Worm (Caenorhabditis elegans) whole organism, L4 larva: ENCODE results near the gene srh-268.

Source experiments
- F44E2.7 ChIP-seq: fragments of 200-800 bp; sonication (Bioruptor generic); IDR thresholded peaks from 2 replicates; pipeline ENCODE4 v2.1.2; 2022; ENCODE audit warnings: missing genetic modification characterization, missing compliant biosample characterization
- F49E8.2 ChIP-seq: sonication (generic microtip); optimal IDR thresholded peaks from 2 replicates; lab custom pipeline; 2016; ENCODE audit warnings: missing compliant biosample characterization, mild to moderate bottlenecking, missing genetic modification characterization, borderline replicate concordance
- T26A8.4 ChIP-seq: fragments of 200-800 bp; sonication (Bioruptor generic); IDR thresholded peaks from 2 replicates; pipeline ENCODE4 v1.3.6; 2022; ENCODE audit warnings: missing genetic modification characterization, missing compliant biosample characterization
- Y105C5A.15 ChIP-seq: fragments of 200-800 bp; sonication (Bioruptor generic); IDR thresholded peaks from 2 replicates; pipeline ENCODE4 v1.3.6; 2022; ENCODE audit warnings: missing genetic modification characterization, missing compliant biosample characterization
- aha-1 ChIP-seq: fragments of 150-350 bp; peaks from one replicate; lab custom pipeline; 2014; ENCODE audit warnings: missing biosample characterization, missing genetic modification characterization
- ama-1 ChIP-seq: fragments of 150-350 bp; optimal IDR thresholded peaks from 2 replicates; lab custom pipeline; 2014; ENCODE audit warnings: inconsistent platforms, mixed read lengths
- attf-4 ChIP-seq: sonication (generic microtip); optimal IDR thresholded peaks from 3 replicates; lab custom pipeline; 2017; ENCODE audit warnings: missing biosample characterization, missing genetic modification characterization
- ceh-44 ChIP-seq: fragments of 200-800 bp; sonication (Bioruptor generic); IDR thresholded peaks from 2 replicates; pipeline ENCODE4 v1.3.6; 2022; ENCODE audit warnings: missing genetic modification reagents, missing genetic modification characterization, missing compliant biosample characterization
- ces-1 ChIP-seq: fragments of 150-350 bp; sonication (generic microtip); optimal IDR thresholded peaks from 4 replicates; lab custom pipeline; 2014; ENCODE audit warnings: missing biosample characterization, missing genetic modification reagents, missing genetic modification characterization
- daf-16 ChIP-seq, 3 experiments: sonication (generic microtip); optimal IDR thresholded peaks; 2 replicates each; lab custom pipeline; 2016 to 2017; ENCODE audit warnings: missing genetic modification characterization in 3 of 3, missing genetic modification reagents in 3 of 3, mild to moderate bottlenecking in 2 of 3, missing compliant biosample characterization in 2 of 3, missing biosample characterization in 1 of 3, moderate library complexity in 1 of 3
- daf-19 ChIP-seq: fragments of 200-800 bp; sonication (Bioruptor generic); conservative IDR thresholded peaks from 2 replicates; pipeline ENCODE4 v1.3.6; 2022; ENCODE audit warnings: missing genetic modification characterization, missing compliant biosample characterization
- daf-8 ChIP-seq: fragments of 200-800 bp; sonication (Bioruptor generic); IDR thresholded peaks from 2 replicates; pipeline ENCODE4 v1.3.6; 2022; ENCODE audit warnings: missing genetic modification characterization, missing compliant biosample characterization
- fkh-10 ChIP-seq: fragments of 150-350 bp; optimal IDR thresholded peaks from 2 replicates; lab custom pipeline; 2014; ENCODE audit warnings: missing biosample characterization, missing genetic modification reagents, missing genetic modification characterization
- hif-1 ChIP-seq, 2 experiments: sonication (generic microtip); optimal IDR thresholded peaks; 2 replicates each; lab custom pipeline; 2016 to 2017; ENCODE audit warnings: missing compliant biosample characterization in 2 of 2, missing genetic modification characterization in 2 of 2, missing genetic modification reagents in 2 of 2, missing genotype in 2 of 2, mild to moderate bottlenecking in 1 of 2
- jun-1 ChIP-seq: fragments of 150-350 bp; optimal IDR thresholded peaks from 2 replicates; lab custom pipeline; 2014; ENCODE audit warnings: missing biosample characterization, missing genetic modification reagents, missing genetic modification characterization
- lim-7 ChIP-seq: fragments of 200-800 bp; sonication (Bioruptor generic); IDR thresholded peaks from 2 replicates; pipeline ENCODE4 v1.3.6; 2022; ENCODE audit warnings: missing genetic modification characterization, missing compliant biosample characterization
- lin-1 ChIP-seq: fragments of 200-800 bp; sonication (Bioruptor generic); IDR thresholded peaks from 2 replicates; pipeline ENCODE4 v1.3.6; 2022; ENCODE audit warnings: missing genetic modification reagents, missing genetic modification characterization, missing compliant biosample characterization
- lin-38 ChIP-seq: fragments of 200-800 bp; sonication (Bioruptor generic); IDR thresholded peaks from 2 replicates; pipeline ENCODE4 v1.3.6; 2022; ENCODE audit warnings: missing genetic modification reagents, missing genetic modification characterization, missing compliant biosample characterization
- lir-3 ChIP-seq: sonication (generic microtip); optimal IDR thresholded peaks from 2 replicates; lab custom pipeline; 2016; ENCODE audit warnings: mild to moderate bottlenecking, missing genetic modification characterization, missing compliant biosample characterization
- lsy-2 ChIP-seq, 2 experiments: fragments of 150-350 bp in 1 of 2; sonication (generic microtip) in 1 of 2; optimal IDR thresholded peaks; 2 replicates each; lab custom pipeline; 2014 to 2017; ENCODE audit warnings: missing biosample characterization in 2 of 2, missing genetic modification characterization in 2 of 2
- madf-5 ChIP-seq, 2 experiments: fragments of 200-800 bp; sonication (Bioruptor generic); IDR thresholded peaks; 2 replicates each; pipeline ENCODE4 v1.3.6; 2022; ENCODE audit warnings: missing compliant biosample characterization in 2 of 2, missing genetic modification characterization in 2 of 2
- mes-2 ChIP-seq: sonication (generic microtip); optimal IDR thresholded peaks from 2 replicates; lab custom pipeline; 2016; ENCODE audit warnings: missing genotype, mild to moderate bottlenecking, missing genetic modification characterization, missing compliant biosample characterization; ENCODE audit not compliant: poor library complexity, severe bottlenecking
- mxl-2 ChIP-seq: fragments of 200-800 bp; sonication (Bioruptor generic); conservative IDR thresholded peaks from 2 replicates; pipeline ENCODE4 v1.3.6; 2022; ENCODE audit warnings: missing genetic modification reagents, missing genetic modification characterization, missing compliant biosample characterization
- nhr-102 ChIP-seq: sonication (generic microtip); optimal IDR thresholded peaks from 2 replicates; lab custom pipeline; 2016; ENCODE audit warnings: mild to moderate bottlenecking, missing genetic modification characterization, moderate library complexity, missing compliant biosample characterization
- nhr-11 ChIP-seq: fragments of 150-350 bp; optimal IDR thresholded peaks from 2 replicates; lab custom pipeline; 2014; ENCODE audit warnings: missing biosample characterization, missing genetic modification characterization
- nhr-111 ChIP-seq: fragments of 200-800 bp; sonication (Bioruptor generic); optimal IDR thresholded peaks from 2 replicates; lab custom pipeline; 2018; ENCODE audit warnings: mild to moderate bottlenecking, missing genetic modification characterization, missing compliant biosample characterization
- nhr-25 ChIP-seq: sonication (generic microtip); optimal IDR thresholded peaks from 2 replicates; lab custom pipeline; 2017; ENCODE audit warnings: missing genetic modification characterization, mild to moderate bottlenecking, missing compliant biosample characterization, antibody characterized with exemption, moderate library complexity, borderline replicate concordance; ENCODE audit not compliant: insufficient read depth
- nhr-28 ChIP-seq: fragments of 150-350 bp; optimal IDR thresholded peaks from 2 replicates; lab custom pipeline; 2014; ENCODE audit warnings: missing biosample characterization, missing genetic modification characterization
- pha-4 ChIP-seq, 2 experiments: fragments of 150-350 bp in 1 of 2; fragments of 200-800 bp in 1 of 2; sonication (Bioruptor generic) in 1 of 2; IDR thresholded peaks in 1 of 2; optimal IDR thresholded peaks in 1 of 2; 2 replicates each; pipeline versions ENCODE4 v1.3.6 to Lab custom; 2014 to 2022; ENCODE audit warnings: missing genetic modification characterization in 2 of 2, missing genetic modification reagents in 2 of 2, missing biosample characterization in 1 of 2, missing compliant biosample characterization in 1 of 2
- set-16 ChIP-seq: fragments of 200-800 bp; sonication (Bioruptor generic); IDR thresholded peaks from 2 replicates; pipeline ENCODE4 v1.3.6; 2022; ENCODE audit warnings: missing genetic modification reagents, missing genetic modification characterization, missing compliant biosample characterization
- skn-1 ChIP-seq: fragments of 150-350 bp; optimal IDR thresholded peaks from 2 replicates; lab custom pipeline; 2014; ENCODE audit warnings: missing biosample characterization, missing genetic modification characterization
- snpc-1.2 ChIP-seq: fragments of 200-800 bp; sonication (Bioruptor generic); IDR thresholded peaks from 2 replicates; pipeline ENCODE4 v1.3.6; 2022; ENCODE audit warnings: missing genetic modification reagents, missing genetic modification characterization, missing compliant biosample characterization
- tra-1 ChIP-seq: fragments of 200-800 bp; sonication (Bioruptor generic); IDR thresholded peaks from 2 replicates; pipeline ENCODE4 v1.3.6; 2022; ENCODE audit warnings: missing genetic modification reagents, missing genetic modification characterization, missing compliant biosample characterization
- zfp-3 ChIP-seq: fragments of 200-800 bp; sonication (Bioruptor generic); conservative IDR thresholded peaks from 2 replicates; pipeline ENCODE4 v1.3.6; 2022; ENCODE audit warnings: missing genetic modification reagents, missing genetic modification characterization, missing compliant biosample characterization
- zip-11 ChIP-seq: fragments of 200-800 bp; sonication (Bioruptor generic); IDR thresholded peaks from 2 replicates; pipeline ENCODE4 v1.3.6; 2022; ENCODE audit warnings: missing genetic modification characterization, missing compliant biosample characterization
- zip-2 ChIP-seq: fragments of 150-350 bp; optimal IDR thresholded peaks from 2 replicates; lab custom pipeline; 2014; ENCODE audit warnings: missing biosample characterization, missing genetic modification characterization

The srh-268 gene

DNA sequence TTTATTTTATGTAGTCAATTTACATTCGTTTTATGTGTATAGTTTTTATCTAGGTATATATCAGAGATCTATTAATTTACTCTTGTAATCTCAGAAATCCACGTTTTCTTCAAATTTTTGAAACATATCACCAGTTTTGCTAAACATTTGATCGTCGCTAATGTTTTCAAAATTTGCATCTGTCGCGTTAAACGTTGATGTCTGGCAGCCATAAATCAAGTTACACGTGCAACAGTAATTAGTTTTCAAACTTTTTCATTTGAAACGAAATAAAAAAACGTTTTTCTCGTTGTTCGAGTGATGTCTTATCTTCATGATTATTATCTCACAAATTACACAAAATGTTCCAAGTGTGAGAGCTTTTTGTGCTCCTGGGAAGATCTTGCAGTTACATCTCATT lies 41.7 kb upstream of the srh-268 start, which contains the start of gene srh-79:
TSS of gene srh-79 (plus strand) at position 301 of the 400 bp plus-strand sequence.
- TF ChIP-seq nhr-11 (tag; lab: Kevin White, UChicago) (no peak), lir-3 (no peak), attf-4 (no peak), pha-4 (GFP tag; IDR thresholded peaks at IDR 0.05; lab: Robert Waterston, UW) (no peak), pha-4 (tag; optimal IDR thresholded peaks at IDR 0.05; lab: Kevin White, UChicago) (no peak), T26A8.4 (GFP tag; lab: Robert Waterston, UW) (no peak), daf-16 (GFP tag; optimal IDR thresholded peaks at IDR 0.05; lab: Kevin White, UChicago) (no peak), daf-16 (tag; optimal IDR thresholded peaks at IDR 0.05; lab: Kevin White, UChicago) (no peak), snpc-1.2 (GFP tag; lab: Robert Waterston, UW) (no peak), lin-38 (no peak), F49E8.2 (tag; lab: Kevin White, UChicago) (no peak), zip-11 (GFP tag; lab: Robert Waterston, UW) (no peak), zip-2 (tag; lab: Kevin White, UChicago) (no peak), F44E2.7 (GFP tag; lab: Robert Waterston, UW) (no peak), daf-8 (no peak), lin-1 (GFP tag; lab: Robert Waterston, UW) (no peak), ces-1 (GFP tag; lab: Kevin White, UChicago) (no peak), hif-1 (tag; optimal IDR thresholded peaks at IDR 0.05; lab: Kevin White, UChicago) (no peak), lim-7 (GFP tag; lab: Robert Waterston, UW) (no peak)
- TF ChIP-seq, all 104 proteins: peak for 0

DNA sequence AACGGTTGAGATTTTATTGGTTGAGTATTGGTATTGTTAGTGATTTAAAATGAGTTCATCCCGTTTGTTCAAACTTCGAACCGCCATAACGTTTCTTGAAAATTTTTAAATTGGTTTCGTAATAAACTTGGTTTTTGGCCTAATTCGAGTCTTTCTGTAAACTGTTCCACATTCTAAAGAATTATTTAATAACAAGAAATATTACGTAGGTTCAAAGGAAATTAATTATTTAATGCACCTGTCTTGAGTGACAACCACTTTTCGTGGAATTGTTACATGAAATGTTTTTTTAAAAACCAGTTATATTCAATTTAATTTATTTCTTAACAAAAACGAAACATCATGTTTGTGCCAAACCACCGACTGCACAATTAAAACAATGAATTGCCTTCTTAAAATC lies 37.9 kb upstream of the srh-268 start:
- TF ChIP-seq nhr-102 (tag; lab: Kevin White, UChicago) (no peak), zfp-3 (GFP tag; lab: Robert Waterston, UW) (no peak), lsy-2 (tag; optimal IDR thresholded peaks at IDR 0.05; lab: Kevin White, UChicago) (no peak)

DNA sequence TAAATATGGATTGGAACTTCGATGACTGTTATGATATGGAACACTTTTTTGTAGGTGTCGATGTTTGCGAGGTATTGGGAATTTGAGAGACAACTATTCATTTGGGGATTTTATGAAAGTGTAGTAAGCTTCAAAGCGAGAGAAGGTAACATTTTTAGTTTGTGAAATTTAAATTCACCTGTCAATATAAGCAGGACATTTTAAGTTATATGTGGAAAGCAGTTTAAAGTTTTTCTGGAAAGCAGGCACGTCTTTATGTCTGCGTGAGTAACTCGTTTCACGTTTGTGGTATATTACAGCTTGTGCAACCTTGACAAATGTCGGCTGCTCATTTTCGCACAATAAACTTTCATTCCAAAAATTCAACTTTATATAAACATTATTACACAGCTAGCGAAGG lies 34.8 kb upstream of the srh-268 start, which contains the start of gene srh-229:
TSS of gene srh-229 (minus strand) at position 101 of the 400 bp plus-strand sequence.
- TF ChIP-seq jun-1 (tag; lab: Kevin White, UChicago) (no peak), ama-1 (lab: Kevin White, UChicago) (no peak), fkh-10 (GFP tag; lab: Kevin White, UChicago) (no peak), skn-1 (tag; lab: Kevin White, UChicago) (no peak), pha-4 (GFP tag; IDR thresholded peaks at IDR 0.05; lab: Robert Waterston, UW) (no peak), pha-4 (tag; optimal IDR thresholded peaks at IDR 0.05; lab: Kevin White, UChicago) (no peak), nhr-25 (no peak), aha-1 (tag; lab: Kevin White, UChicago) (no peak), madf-5 (GFP tag; IDR thresholded peaks at IDR 0.05; lab: Robert Waterston, UW) (no peak), tra-1 (no peak), nhr-111 (GFP tag; lab: Kevin White, UChicago) (no peak), daf-19 (GFP tag; lab: Robert Waterston, UW) (no peak), Y105C5A.15 (GFP tag; lab: Robert Waterston, UW) (no peak)

- TF ChIP-seq mxl-2 = no peak
- no peak for TF ChIP-seq set-16 (GFP tag; lab: Robert Waterston, UW)
- no peak for TF ChIP-seq nhr-28
- 0 out of 2 replicates have a peak, but pooled peaks have one; percentile 3 for TF ChIP-seq ceh-44 (GFP tag; lab: Robert Waterston, UW)
- no peak for TF ChIP-seq tra-1
- TF ChIP-seq mes-2 (tag; lab: Kevin White, UChicago) = no peak
- TF ChIP-seq, all 104 proteins: peak for 1
These were observed 32.9 kb upstream of the srh-268 start for ce11 chrV:7506207-7506606.
